Worm (Caenorhabditis elegans): ENCODE results near the gene B0228.9.

DNA sequence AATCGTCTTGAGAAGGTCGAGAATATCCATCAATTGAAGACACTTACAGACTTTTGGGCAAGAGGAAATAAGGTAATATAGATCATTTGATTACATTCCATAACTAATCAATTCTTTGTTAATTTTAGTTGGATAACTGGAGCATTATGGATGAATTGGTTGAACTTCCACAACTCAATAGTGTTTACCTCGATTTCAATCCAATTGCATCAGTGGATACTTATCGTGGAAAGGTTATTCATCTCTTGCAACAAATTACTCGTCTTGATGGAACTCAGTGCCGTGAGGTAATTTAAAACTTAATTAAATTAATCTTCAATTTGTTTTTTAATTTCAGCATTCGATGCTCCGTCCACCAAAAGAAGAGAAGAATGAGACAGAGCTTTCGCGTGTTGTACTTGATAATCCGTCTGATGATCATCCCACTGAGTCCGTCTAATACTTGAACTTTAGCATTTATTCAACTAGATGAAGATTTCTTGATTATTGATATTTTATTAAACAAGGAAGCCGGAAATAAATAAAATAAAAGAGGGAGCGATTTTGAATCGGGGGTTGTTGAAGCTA, 10.0 kb upstream of the B0228.9 start:
- TF ChIP-seq elt-3 (tag; optimal IDR thresholded peaks at IDR 0.05), result no peak
- no peak for TF ChIP-seq ces-1 (GFP tag; optimal IDR thresholded peaks at IDR 0.05)
- TF ChIP-seq unc-39 (tag; optimal IDR thresholded peaks at IDR 0.05), result no peak
- TF ChIP-seq lin-13 (tag; optimal IDR thresholded peaks at IDR 0.05), result no peak
- TF ChIP-seq nhr-76 (tag; optimal IDR thresholded peaks at IDR 0.05), result no peak
- TF ChIP-seq ztf-11 (tag; optimal IDR thresholded peaks at IDR 0.05), result no peak
- no peak for TF ChIP-seq mab-5 (tag; optimal IDR thresholded peaks at IDR 0.05)
- no peak for TF ChIP-seq unc-62 (GFP tag; optimal IDR thresholded peaks at IDR 0.05)
- no peak for TF ChIP-seq nhr-12 (tag; optimal IDR thresholded peaks at IDR 0.05)
- no peak for TF ChIP-seq nhr-28 (tag; optimal IDR thresholded peaks at IDR 0.05)

Measured in whole organism, mixed stage, embryonic.